Worm (Caenorhabditis elegans) whole organism, dauer: ENCODE results near the gene bli-6.
"Not testable (repeated sequence)": the region's sequence is repeated elsewhere in the genome, so short reads cannot be mapped to it uniquely, and the experiment has no call there.

Source experiments
- unc-62 ChIP-seq: sonication (generic microtip); optimal IDR thresholded peaks from 2 replicates; lab custom pipeline; 2017; ENCODE audit warnings: missing biosample characterization, missing genetic modification reagents, missing genetic modification characterization

bli-6 gene

DNA sequence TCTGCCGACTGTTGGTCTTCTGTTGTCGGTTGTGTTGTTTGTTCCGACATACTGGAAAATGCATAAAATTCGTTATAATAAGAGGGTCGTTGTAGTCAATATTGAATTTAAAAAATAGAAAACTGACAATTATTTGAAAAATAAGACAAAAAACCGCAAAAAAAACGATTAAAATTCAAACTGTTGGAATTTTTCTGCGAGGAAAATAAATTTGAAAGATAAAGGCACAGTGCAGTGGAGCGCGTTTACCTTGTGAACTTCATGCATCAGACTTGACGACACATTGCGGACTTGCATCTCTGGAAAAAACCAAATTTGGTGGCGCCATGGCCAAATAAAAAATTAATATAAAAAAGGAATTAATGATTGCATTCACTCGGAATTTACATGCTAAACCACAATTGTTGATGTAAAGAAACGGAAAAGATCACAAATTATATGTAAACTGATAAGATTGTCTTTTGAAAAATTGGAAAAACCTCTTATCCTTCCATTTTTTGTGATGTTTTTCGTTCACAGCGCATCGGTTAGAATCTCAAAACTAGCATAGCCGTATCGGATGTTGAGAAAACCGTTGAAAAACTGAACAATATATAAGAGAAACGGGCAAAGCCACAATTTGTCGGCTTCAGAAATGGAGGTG lies at the start of gene bli-6, which contains the start of gene hrpf-2:
TSS of gene bli-6 (plus strand) at position 593 of the 643 bp plus-strand sequence.
TSS of gene hrpf-2 (minus strand) at position 51 of the 643 bp plus-strand sequence.
- TF ChIP-seq unc-62 (GFP tag; lab: Kevin White, UChicago): no peak

DNA sequence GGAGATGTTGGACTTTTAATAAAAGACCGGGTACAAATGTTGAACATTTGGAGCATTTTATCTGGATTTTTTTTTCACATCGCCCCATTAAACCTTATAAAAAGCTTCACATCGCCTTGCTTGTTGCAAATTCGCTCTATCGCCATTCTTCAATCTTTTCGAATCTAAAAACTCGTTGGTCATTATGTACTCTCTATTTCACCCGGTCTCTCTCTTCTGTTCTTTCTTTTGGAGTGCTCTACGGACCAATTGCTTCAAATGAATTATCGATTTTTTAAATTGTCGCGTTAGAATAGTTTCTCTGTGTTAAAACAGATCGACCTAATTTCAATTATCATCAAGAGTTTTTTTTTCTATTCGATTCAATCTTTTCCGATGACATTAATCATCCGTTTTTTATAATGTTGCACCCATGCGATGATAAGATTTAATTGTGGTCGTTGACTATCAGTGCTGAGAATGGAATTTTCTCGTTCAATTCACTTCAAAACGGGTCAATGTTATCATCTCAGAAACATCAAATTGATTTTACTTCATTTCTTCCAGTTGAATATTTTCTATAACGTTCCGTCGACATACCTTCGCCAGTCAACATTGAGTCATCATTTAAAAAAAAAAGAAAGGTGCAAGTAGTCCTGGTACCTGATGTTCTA lies 49.4 kb upstream of the bli-6 start:
- no peak for TF ChIP-seq unc-62 (GFP tag; lab: Kevin White, UChicago)

ce11 chrIV:6328198-6328597 lies 48.7 kb upstream of the bli-6 start:
- no peak for TF ChIP-seq unc-62 (GFP tag; lab: Kevin White, UChicago)

DNA sequence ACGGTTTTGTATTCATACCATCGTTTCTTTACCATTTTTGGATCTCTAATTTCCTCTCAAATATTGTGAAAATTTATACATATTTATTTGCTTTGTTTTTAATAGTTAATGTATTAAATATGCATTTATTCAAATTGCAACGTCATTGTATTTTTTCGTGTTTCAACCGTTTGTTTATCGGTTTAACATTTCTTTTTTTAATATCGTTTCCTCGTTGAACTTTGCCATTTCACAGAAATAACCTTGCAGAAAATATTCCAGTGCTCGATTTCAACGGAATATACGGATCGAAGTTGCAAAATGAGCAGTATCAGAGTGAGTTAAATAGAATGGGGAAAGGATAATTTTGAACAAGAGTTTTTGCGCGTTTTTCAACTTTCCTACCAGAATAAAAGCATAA lies 47.5 kb upstream of the bli-6 start, which contains the start of gene seu-1:
TSS of gene seu-1 (plus strand) at position 301 of the 400 bp plus-strand sequence.
- no peak for TF ChIP-seq unc-62 (GFP tag; lab: Kevin White, UChicago)

DNA sequence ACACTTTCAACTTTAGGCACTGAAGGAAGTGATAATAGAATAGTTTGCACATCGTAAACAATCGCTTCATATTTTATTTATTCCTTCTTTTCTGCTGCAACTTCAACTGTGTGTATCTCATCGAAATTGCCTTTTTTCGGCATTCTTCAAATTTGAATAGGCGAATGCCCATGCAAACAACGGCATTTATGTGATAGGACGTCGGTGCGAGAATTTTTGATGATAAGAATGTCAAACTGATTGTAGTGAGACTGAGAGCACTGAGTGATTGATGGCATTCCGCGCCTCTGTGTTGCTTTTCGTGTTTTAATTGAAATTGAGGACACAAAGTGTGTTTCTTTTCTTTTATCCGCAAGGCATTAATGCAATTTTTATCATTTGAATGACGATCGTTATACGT lies 46.1 kb upstream of the bli-6 start:
- TF ChIP-seq unc-62 (GFP tag; lab: Kevin White, UChicago): no peak

DNA sequence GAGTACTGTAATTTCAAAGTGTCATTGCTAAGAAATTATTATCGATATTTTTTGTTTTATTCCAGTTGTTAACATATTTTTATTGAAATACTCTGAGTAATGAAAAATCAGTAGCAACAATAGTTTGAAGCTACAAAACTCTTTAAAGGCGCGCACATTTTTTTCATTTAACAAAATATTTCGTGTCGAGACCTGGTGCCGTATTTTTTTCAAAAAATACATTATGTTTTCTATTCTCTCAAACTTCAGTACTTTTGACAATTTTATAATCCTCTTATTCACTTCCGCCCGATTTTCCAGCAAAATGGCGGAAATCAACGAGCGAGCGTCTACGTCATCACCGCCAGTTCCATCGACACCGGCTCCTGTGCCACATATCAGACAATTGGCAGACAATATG lies 43.0 kb upstream of the bli-6 start, which contains the start of gene blos-2:
TSS of gene blos-2 (plus strand) at position 301 of the 400 bp plus-strand sequence.
- no peak for TF ChIP-seq unc-62 (GFP tag; lab: Kevin White, UChicago)

DNA sequence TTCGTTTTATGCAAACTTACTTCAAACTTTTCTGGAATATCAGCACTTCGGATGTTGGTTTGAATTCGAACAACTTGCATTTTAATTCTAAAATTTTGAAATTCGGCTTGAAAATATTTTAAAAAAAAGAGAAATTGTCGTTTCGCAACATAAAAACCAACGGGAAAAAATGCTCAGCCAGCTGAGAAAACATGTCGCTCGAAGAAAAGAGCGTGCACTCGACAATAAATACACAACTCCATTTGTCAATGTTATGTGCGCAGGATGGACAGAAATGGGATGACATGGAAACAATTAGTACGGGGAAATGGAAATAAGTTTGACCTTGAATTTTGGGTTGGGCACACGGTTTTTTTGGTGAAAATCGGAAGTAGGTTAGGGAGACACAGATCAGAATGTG lies 41.0 kb upstream of the bli-6 start, which contains the start of gene mif-4:
TSS of gene mif-4 (minus strand) at position 87 of the 400 bp plus-strand sequence.
- no peak for TF ChIP-seq unc-62 (GFP tag; lab: Kevin White, UChicago)

- peak; percentile 21 for TF ChIP-seq unc-62 (GFP tag; lab: Kevin White, UChicago)
These were observed 40.1 kb upstream of the bli-6 start for ce11 chrIV:6336748-6337147.

DNA sequence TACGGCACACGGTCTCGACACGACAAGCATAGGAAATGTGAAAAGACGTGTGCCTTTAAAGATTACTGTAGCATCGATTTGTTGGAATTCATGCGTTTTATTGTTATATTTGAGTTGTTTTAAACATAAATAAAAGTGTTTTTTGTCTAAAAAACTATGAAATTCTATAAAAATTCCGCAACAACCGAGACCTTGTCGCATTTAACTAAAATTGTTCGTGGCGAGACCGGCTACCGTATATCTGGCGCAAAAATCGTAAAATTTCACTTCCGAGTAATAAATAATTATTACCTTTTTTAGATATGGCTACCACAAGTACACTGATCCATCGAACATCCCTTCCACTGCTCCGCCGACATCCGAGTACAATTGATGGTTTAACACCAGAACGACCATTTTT lies 39.5 kb upstream of the bli-6 start, which contains the start of gene ipla-6:
TSS of gene ipla-6 (plus strand) at position 301 of the 400 bp plus-strand sequence.
- TF ChIP-seq unc-62 (GFP tag; lab: Kevin White, UChicago): no peak

ce11 chrIV:6342431-6342830 lies 34.4 kb upstream of the bli-6 start, which contains the start of gene Y73B6BL.288:
Gene Y73B6BL.288 (minus strand): TSS chrIV:6342531.
- TF ChIP-seq unc-62 (GFP tag; lab: Kevin White, UChicago): no peak

- no peak for TF ChIP-seq unc-62 (GFP tag; lab: Kevin White, UChicago)
These were observed 34.0 kb upstream of the bli-6 start, which contains the start of gene Y73B6BL.14 for ce11 chrIV:6342876-6343275. Gene Y73B6BL.14 (minus strand): TSS chrIV:6342976.

ce11 chrIV:6347213-6347612 lies 29.7 kb upstream of the bli-6 start, which contains the start of gene Y73B6BL.289:
Gene Y73B6BL.289 (plus strand): TSS chrIV:6347513.
- TF ChIP-seq unc-62 (GFP tag; lab: Kevin White, UChicago): not testable (repeated sequence)

DNA sequence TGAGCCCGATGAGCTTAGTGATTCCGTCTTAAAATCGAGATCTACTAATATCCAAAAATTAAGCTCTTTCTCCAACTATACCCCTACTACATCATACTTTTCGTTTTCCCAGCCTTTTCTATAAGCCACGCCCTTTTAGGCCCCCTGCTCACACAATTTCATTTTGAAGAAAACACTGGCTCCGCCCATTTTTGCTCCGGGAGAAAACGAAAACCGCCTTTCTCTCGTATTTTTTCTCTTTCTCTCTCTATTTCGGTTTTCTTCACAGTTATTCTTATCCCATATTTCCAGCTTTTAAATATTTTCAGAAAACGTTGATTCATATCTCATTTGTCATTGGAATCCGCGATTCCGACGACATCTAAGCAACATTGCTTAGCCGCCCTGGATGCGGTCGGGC lies 15.2 kb upstream of the bli-6 start, which contains the start of gene Y73B6BL.47:
TSS of gene Y73B6BL.47 (plus strand) at position 301 of the 400 bp plus-strand sequence.
- TF ChIP-seq unc-62 (GFP tag; lab: Kevin White, UChicago): no peak

ce11 chrIV:6363604-6364003 lies 13.3 kb upstream of the bli-6 start:
- TF ChIP-seq unc-62 (GFP tag; lab: Kevin White, UChicago): no peak

DNA sequence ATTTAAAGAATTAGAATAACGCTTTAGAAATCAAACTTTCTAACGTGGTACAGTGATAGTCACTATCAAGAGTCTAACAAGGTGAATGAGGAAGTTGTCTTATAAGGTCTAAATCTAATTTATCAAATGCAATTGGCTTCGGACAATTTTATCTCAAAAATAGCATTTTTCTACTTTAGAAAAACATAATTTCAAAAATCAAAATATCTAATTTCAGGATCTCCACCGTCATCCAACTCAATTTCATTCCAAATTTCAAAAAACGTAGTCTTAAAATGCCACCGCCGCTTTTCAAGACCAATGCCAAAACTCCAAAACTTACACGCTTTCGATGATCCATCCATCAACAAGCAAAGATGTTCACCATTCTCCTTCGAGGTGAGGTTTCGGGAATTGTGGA lies 11.8 kb upstream of the bli-6 start, which contains the start of gene Y73B6BL.270:
TSS of gene Y73B6BL.270 (plus strand) at position 301 of the 400 bp plus-strand sequence.
- TF ChIP-seq unc-62 (GFP tag; lab: Kevin White, UChicago): no peak

DNA sequence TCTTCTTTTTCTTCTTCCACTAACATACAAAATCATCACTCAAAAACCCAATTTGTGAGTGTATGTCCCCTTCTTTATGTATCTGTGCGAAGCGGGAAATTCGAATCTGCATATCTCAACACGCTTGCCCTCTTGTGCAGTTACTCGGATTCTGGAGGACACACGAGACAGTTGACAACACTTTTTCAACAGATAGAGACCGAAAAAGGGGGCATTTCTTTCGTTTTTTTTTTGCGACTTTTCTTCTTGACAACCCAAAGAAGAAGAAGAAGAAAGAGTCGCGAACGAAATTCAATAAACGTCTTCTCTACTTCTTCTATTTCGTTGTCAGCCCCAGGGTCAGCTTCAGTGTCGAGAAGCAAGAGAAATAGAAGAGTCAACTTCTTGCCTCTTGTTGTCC lies 10.8 kb upstream of the bli-6 start:
- no peak for TF ChIP-seq unc-62 (GFP tag; lab: Kevin White, UChicago)
